Worm (Caenorhabditis elegans): ENCODE data around the gene C50D2.6.
"Not testable (repeated sequence)": the region's sequence is repeated elsewhere in the genome, so short reads cannot be mapped to it uniquely, and the experiment has no call there.

The C50D2.6 gene

DNA sequence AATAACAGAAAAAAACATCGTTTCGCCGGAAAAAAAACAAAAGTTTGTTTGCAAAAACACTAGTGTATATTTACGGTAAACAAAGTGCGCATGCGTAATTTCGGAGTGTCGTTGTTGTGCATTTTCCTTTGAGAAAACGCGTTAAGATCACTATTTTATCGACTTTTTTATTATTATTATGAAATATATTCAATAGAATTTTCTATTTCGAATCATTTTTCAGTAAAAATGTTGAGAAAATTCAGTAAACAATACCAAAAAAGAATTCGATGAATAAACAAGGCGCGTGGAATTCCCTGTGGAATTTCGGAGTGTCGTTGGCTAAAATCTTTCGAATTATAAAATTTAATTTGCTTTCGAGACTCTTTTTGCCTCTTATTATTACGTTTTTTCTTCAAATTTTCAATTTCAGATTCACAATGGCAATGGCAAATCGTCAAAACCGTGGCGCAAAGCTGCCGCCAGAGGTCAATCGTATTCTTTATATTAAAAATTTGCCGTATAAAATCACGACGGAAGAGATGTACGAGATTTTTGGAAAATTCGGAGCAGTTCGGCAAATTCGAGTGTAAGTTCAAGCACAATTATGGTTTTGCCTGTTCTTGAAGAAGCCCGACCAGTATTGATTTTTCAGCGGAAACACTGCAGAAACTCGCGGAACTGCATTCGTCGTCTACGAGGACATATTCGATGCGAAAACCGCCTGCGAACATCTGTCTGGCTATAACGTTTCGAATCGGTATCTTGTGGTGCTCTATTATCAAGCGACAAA is 13.9 kb downstream of the C50D2.6 start, which contains the start of the genes luc-7L3 and sftb-6:
Gene luc-7L3 (minus strand): TSS at position 36 of the 772 bp plus-strand sequence.
Gene sftb-6 (plus strand): TSS at position 413 of the 772 bp plus-strand sequence.
- TF ChIP-seq T22C8.4 (GFP tag; IDR thresholded peaks at IDR 0.05), result peak; percentile 28; the same call in 1 of the 2 replicates
- peak; percentile 13 for TF ChIP-seq cog-1 (tag; optimal IDR thresholded peaks at IDR 0.05)
- no peak for TF ChIP-seq med-1 (GFP tag; optimal IDR thresholded peaks at IDR 0.05; ENCODE audit: insufficient read depth)

DNA sequence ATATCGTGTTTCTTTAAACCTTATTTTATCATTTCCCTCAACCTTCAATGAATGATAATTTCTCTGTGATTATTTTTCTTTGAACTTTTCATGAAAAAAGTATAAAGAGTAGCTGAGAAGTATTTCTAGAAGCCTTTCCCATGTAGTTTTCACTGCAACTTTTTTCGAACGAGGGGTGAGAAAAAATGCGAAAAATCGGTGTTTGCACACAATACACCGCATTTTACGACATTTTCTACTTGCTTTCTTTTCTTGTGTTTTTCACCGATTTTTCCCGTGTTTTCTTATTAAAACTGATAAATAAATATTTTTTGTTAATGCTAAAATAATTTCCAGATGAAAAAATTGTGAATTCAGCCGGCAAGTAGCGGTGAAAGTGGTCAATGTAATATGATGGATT is 14.7 kb downstream of the C50D2.6 start, which contains the start of gene C50D2.10:
Gene C50D2.10 (plus strand): TSS at position 245 of the 400 bp plus-strand sequence.
- not testable (repeated sequence) for TF ChIP-seq ztf-23 (GFP tag; IDR thresholded peaks at IDR 0.05); tab-1 (GFP tag; IDR thresholded peaks at IDR 0.05); med-1 (GFP tag; optimal IDR thresholded peaks at IDR 0.05; ENCODE audit: insufficient read depth)

DNA sequence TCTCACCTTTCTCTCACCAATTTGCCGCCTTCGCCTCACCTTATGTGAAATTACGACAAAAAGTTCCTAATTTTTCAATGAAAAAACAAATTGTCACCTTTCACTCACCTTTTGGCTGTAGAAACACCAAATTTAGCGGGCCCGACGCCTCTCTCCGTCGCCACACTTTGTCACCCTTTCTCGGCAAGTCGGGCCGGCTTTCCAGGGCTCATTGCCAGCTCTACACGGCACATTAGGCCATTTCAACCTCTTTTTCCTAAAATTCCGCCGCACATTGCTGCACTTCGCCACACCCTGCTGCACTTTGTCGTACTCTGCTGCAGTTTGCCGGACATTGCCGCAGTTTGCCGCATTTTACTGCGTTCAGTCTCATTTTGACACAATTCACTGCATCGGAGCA is 16.9 kb downstream of the C50D2.6 start:
- TF ChIP-seq flt-1 (GFP tag; IDR thresholded peaks at IDR 0.05), result no peak
- TF ChIP-seq cog-1 (tag; optimal IDR thresholded peaks at IDR 0.05), result no peak
- TF ChIP-seq klf-2 (GFP tag; conservative IDR thresholded peaks at IDR 0.05), result no peak
- no peak for TF ChIP-seq ref-1 (GFP tag; conservative IDR thresholded peaks at IDR 0.05)
- TF ChIP-seq ztf-29 (GFP tag; IDR thresholded peaks at IDR 0.05), result no peak
- TF ChIP-seq ztf-23 (GFP tag; IDR thresholded peaks at IDR 0.05), result no peak
- no peak for TF ChIP-seq tab-1 (GFP tag; IDR thresholded peaks at IDR 0.05)
- no peak for TF ChIP-seq T22C8.4 (GFP tag; IDR thresholded peaks at IDR 0.05)
- TF ChIP-seq med-1 (GFP tag; optimal IDR thresholded peaks at IDR 0.05; ENCODE audit: insufficient read depth), result no peak

DNA sequence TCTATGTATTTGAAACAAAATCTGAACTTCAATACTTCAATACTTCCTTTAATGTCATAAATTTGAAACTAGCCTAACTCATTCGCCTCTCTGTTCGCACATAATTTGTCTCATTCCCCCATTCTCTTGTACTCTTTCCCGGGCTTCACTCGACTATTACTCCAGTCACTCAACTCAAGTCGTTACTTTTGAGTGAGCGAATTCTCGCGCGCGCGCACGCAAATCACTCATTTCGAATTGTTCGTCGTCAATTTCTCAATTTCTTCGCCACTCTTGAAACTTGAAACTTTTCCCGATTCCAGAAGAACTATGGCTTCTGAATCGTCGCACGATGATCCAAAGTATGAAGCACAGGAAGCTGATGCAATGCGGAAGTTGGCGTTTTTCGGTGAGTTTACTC is 20.0 kb downstream of the C50D2.6 start, which contains the start of gene col-68:
Gene col-68 (plus strand): TSS at position 301 of the 400 bp plus-strand sequence.
- no peak for TF ChIP-seq ztf-23 (GFP tag; IDR thresholded peaks at IDR 0.05)
- TF ChIP-seq T22C8.4 (GFP tag; IDR thresholded peaks at IDR 0.05), result no peak
- no peak for TF ChIP-seq tab-1 (GFP tag; IDR thresholded peaks at IDR 0.05)
- no peak for TF ChIP-seq med-1 (GFP tag; optimal IDR thresholded peaks at IDR 0.05; ENCODE audit: insufficient read depth)
- TF ChIP-seq klf-2 (GFP tag; conservative IDR thresholded peaks at IDR 0.05), result no peak
- TF ChIP-seq flt-1 (GFP tag; IDR thresholded peaks at IDR 0.05), result no peak
- no peak for TF ChIP-seq ztf-29 (GFP tag; IDR thresholded peaks at IDR 0.05)
- no peak for TF ChIP-seq cog-1 (tag; optimal IDR thresholded peaks at IDR 0.05)
- no peak for TF ChIP-seq ref-1 (GFP tag; conservative IDR thresholded peaks at IDR 0.05)

DNA sequence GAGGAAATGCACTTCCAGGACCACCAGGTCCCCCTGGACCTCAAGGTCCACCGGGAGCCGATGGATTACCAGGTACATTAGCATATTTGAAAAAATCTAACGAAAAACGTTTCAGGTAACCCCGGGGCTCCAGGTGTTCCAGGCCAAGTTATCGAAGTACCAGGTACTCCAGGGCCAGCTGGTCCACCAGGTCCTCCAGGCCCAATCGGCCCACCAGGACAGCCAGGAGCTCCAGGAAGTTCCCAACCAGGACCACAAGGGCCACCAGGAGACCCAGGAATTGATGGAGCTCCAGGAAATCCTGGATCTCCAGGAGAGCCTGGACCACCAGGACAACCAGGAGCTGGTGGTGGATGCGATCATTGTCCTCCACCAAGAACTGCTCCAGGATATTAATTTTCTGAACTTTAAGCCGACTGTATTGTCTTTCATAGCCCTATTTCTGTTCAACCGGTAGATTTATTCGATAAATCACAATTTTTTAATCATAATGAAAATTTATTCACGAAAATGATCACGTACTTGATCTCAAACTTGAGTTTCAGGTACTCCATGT is 21.2 kb downstream of the C50D2.6 start:
- no peak for TF ChIP-seq cog-1 (tag; optimal IDR thresholded peaks at IDR 0.05)
- no peak for TF ChIP-seq flt-1 (GFP tag; IDR thresholded peaks at IDR 0.05)

DNA sequence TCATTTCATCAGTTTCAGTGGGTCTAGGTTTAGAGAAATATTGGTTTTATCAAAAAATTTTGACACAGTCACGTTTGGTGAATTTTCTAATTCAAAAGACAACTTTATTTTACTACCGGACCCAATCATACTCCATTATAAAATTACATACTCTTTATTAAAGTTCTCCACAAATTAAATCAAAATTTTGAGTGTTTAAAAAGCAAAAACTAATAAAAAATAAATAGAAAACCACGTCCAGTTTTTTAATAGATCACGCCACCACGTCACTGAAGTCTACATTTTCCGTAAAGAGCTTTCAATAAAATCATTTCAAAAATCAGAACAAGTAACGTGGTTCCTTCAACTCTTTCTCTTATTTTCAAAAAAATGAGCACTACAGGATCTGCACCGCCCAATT is 21.7 kb downstream of the C50D2.6 start, which contains the start of gene txt-1:
Gene txt-1 (plus strand): TSS at position 301 of the 400 bp plus-strand sequence.
- TF ChIP-seq T22C8.4 (GFP tag; IDR thresholded peaks at IDR 0.05), result no peak
- TF ChIP-seq cog-1 (tag; optimal IDR thresholded peaks at IDR 0.05), result no peak
- no peak for TF ChIP-seq klf-2 (GFP tag; conservative IDR thresholded peaks at IDR 0.05)
- no peak for TF ChIP-seq flt-1 (GFP tag; IDR thresholded peaks at IDR 0.05)
- TF ChIP-seq ref-1 (GFP tag; conservative IDR thresholded peaks at IDR 0.05), result no peak
- no peak for TF ChIP-seq ztf-29 (GFP tag; IDR thresholded peaks at IDR 0.05)
- TF ChIP-seq ztf-23 (GFP tag; IDR thresholded peaks at IDR 0.05), result no peak
- TF ChIP-seq med-1 (GFP tag; optimal IDR thresholded peaks at IDR 0.05; ENCODE audit: insufficient read depth), result no peak
- no peak for TF ChIP-seq tab-1 (GFP tag; IDR thresholded peaks at IDR 0.05)

DNA sequence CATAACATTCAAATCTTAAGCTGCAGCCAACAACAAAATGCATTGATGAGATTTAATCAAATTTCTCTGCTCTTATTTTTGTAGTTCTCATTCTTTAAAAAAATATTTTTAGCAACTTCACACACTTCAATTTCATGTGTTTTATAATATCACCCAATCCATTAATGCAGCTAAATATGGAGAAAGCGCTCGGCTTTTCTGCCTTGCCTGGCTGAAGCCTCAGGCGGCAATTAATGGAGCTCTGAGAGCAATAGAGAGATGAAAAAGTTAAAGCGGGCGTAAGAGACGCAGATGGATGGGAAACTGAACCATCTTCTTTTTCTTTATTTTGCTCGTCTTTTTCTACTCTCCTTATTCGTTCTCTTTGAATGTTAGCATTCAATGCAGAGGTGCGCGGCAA is 23.5 kb downstream of the C50D2.6 start:
- TF ChIP-seq tab-1 (GFP tag; IDR thresholded peaks at IDR 0.05), result no peak
- TF ChIP-seq flt-1 (GFP tag; IDR thresholded peaks at IDR 0.05), result no peak
- TF ChIP-seq ztf-23 (GFP tag; IDR thresholded peaks at IDR 0.05), result no peak
- no peak for TF ChIP-seq klf-2 (GFP tag; conservative IDR thresholded peaks at IDR 0.05)
- no peak for TF ChIP-seq ref-1 (GFP tag; conservative IDR thresholded peaks at IDR 0.05)
- no peak for TF ChIP-seq med-1 (GFP tag; optimal IDR thresholded peaks at IDR 0.05; ENCODE audit: insufficient read depth)
- TF ChIP-seq T22C8.4 (GFP tag; IDR thresholded peaks at IDR 0.05), result no peak
- TF ChIP-seq cog-1 (tag; optimal IDR thresholded peaks at IDR 0.05), result no peak
- no peak for TF ChIP-seq ztf-29 (GFP tag; IDR thresholded peaks at IDR 0.05)

DNA sequence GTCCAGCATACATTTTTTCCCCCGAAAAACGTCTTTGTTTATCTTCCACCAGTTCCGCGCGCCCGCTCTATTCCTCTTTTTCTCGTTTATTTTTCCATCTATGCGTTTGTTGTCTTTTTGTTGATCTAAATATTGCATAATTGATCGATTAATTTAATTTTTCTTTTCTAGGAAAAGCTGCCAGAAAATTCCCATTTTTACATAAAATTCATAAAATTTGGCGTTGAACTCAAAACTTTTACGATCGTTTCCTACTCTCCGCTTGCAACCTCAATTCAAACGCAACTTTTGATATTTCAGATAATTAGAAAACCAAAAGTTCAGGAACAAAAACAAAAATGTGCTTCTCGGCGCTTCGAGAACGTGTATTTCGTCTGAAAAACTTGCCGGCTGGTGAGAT is 24.6 kb downstream of the C50D2.6 start, which contains the start of gene C50D2.2:
Gene C50D2.2 (plus strand): TSS at position 301 of the 400 bp plus-strand sequence.
- TF ChIP-seq ztf-23 (GFP tag; IDR thresholded peaks at IDR 0.05) (no peak), med-1 (GFP tag; optimal IDR thresholded peaks at IDR 0.05; ENCODE audit: insufficient read depth) (no peak), cog-1 (tag; optimal IDR thresholded peaks at IDR 0.05) (no peak), tab-1 (GFP tag; IDR thresholded peaks at IDR 0.05) (no peak), flt-1 (GFP tag; IDR thresholded peaks at IDR 0.05) (no peak), ztf-29 (GFP tag; IDR thresholded peaks at IDR 0.05) (no peak), T22C8.4 (GFP tag; IDR thresholded peaks at IDR 0.05) (no peak), ref-1 (GFP tag; conservative IDR thresholded peaks at IDR 0.05) (no peak), klf-2 (GFP tag; conservative IDR thresholded peaks at IDR 0.05) (no peak)

DNA sequence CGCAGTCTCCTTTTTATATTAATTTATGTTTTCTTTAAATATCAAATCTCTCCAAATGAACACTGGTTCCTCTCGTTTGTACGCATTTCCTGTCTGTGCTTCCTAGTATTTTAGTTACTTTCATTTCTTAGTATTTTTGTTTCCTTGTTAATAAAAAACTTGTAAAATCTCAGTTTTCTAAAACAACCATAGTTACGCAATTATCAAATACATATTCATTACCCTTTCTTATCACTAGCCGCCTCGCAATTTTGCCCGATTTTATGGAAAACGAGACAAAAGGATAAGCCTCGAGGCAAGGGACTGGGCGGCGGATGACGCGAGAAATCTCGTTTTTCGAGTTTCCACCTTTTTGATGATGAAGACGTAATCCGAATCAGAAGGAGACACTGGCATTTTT is 27.0 kb downstream of the C50D2.6 start, which contains the start of gene C50D2.1:
Gene C50D2.1 (plus strand): TSS at position 301 of the 400 bp plus-strand sequence.
- TF ChIP-seq med-1 (GFP tag; optimal IDR thresholded peaks at IDR 0.05; ENCODE audit: insufficient read depth) (no peak), tab-1 (GFP tag; IDR thresholded peaks at IDR 0.05) (no peak), ref-1 (GFP tag; conservative IDR thresholded peaks at IDR 0.05) (no peak), ztf-23 (GFP tag; IDR thresholded peaks at IDR 0.05) (no peak), cog-1 (tag; optimal IDR thresholded peaks at IDR 0.05) (no peak), T22C8.4 (GFP tag; IDR thresholded peaks at IDR 0.05) (no peak), klf-2 (GFP tag; conservative IDR thresholded peaks at IDR 0.05) (no peak), ztf-29 (GFP tag; IDR thresholded peaks at IDR 0.05) (no peak), flt-1 (GFP tag; IDR thresholded peaks at IDR 0.05) (no peak)

All from whole organism, midembryonic.